Worm (Caenorhabditis elegans) whole organism, early embryonic: ENCODE data around the gene peb-1.

Source experiments
- aly-1 ChIP-seq: sonication (generic microtip); optimal IDR thresholded peaks from 2 replicates; lab custom pipeline; 2016; ENCODE audit warnings: missing genetic modification characterization, missing compliant biosample characterization
- ama-1 ChIP-seq: fragments of 150-350 bp; optimal IDR thresholded peaks from 2 replicates; lab custom pipeline; 2014
- ceh-13 ChIP-seq: fragments of 200-800 bp; sonication (Bioruptor generic); optimal IDR thresholded peaks from 2 replicates; lab custom pipeline; 2018; ENCODE audit warnings: mild to moderate bottlenecking, missing genetic modification characterization, missing compliant biosample characterization
- ceh-36 ChIP-seq: sonication (generic microtip); optimal IDR thresholded peaks from 2 replicates; lab custom pipeline; 2016; ENCODE audit warnings: missing genetic modification characterization, inconsistent platforms, missing compliant biosample characterization
- ets-7 ChIP-seq: sonication (generic microtip); optimal IDR thresholded peaks from 2 replicates; lab custom pipeline; 2016; ENCODE audit warnings: missing genotype, missing genetic modification characterization, missing compliant biosample characterization
- flt-1 ChIP-seq: fragments of 200-800 bp; sonication (Bioruptor generic); IDR thresholded peaks from 2 replicates; pipeline ENCODE4 v1.3.6; 2022; ENCODE audit warnings: missing genetic modification characterization, missing compliant biosample characterization
- hmbx-1 ChIP-seq: sonication (generic microtip); optimal IDR thresholded peaks from 2 replicates; lab custom pipeline; 2016; ENCODE audit warnings: mild to moderate bottlenecking, missing genetic modification characterization, missing compliant biosample characterization
- hmg-4 ChIP-seq: fragments of 200-800 bp; sonication (Bioruptor generic); optimal IDR thresholded peaks from 2 replicates; lab custom pipeline; 2018; ENCODE audit warnings: mild to moderate bottlenecking, missing genetic modification characterization, missing compliant biosample characterization
- pes-1 ChIP-seq: fragments of 200-800 bp; sonication (Bioruptor generic); IDR thresholded peaks from 2 replicates; pipeline ENCODE4 v1.3.6; 2022; ENCODE audit warnings: missing genetic modification reagents, missing genetic modification characterization, missing compliant biosample characterization
- scrt-1 ChIP-seq: fragments of 200-800 bp; sonication (Bioruptor generic); IDR thresholded peaks from 2 replicates; pipeline ENCODE4 v1.3.6; 2022; ENCODE audit warnings: missing genetic modification characterization, missing compliant biosample characterization
- sea-1 ChIP-seq: fragments of 200-800 bp; sonication (Bioruptor generic); conservative IDR thresholded peaks from 2 replicates; pipeline ENCODE4 v1.3.6; 2022; ENCODE audit warnings: missing genetic modification characterization, missing compliant biosample characterization
- tbx-11 ChIP-seq: fragments of 200-800 bp; sonication (Bioruptor generic); IDR thresholded peaks from 2 replicates; pipeline ENCODE4 v1.3.6; 2022; ENCODE audit warnings: missing genetic modification characterization, missing compliant biosample characterization

DNA sequence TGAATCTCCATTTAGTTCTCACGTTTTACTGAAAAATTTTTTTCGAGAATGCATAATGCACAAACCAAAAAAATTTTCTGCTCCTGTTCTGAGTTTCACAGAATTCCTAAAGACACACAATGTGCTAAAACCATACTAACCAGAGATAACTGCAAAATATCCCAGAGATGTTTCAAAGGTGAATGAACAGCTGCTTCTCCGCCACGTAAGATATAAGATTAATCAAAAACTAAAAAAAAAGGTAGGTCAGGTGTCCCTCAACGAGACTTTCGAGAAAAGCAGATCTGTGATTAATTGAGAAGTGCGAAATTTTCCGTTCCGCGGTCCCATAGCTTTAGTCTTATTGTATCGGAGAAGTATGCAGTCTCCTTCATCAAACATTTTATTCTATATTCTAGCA is 46.1 kb upstream of the peb-1 start, which contains the start of gene F48B9.3:
- TF ChIP-seq ceh-13 (GFP tag; lab: Kevin White, UChicago) (no peak), pes-1 (no peak), flt-1 (GFP tag; lab: Robert Waterston, UW) (no peak), ama-1 (lab: Kevin White, UChicago) (no peak), sea-1 (GFP tag; lab: Robert Waterston, UW) (no peak), ceh-36 (tag; lab: Kevin White, UChicago) (no peak), tbx-11 (GFP tag; lab: Robert Waterston, UW) (no peak), ets-7 (tag; lab: Kevin White, UChicago) (no peak), hmbx-1 (no peak), scrt-1 (no peak), aly-1 (tag; lab: Kevin White, UChicago) (no peak), hmg-4 (GFP tag; lab: Kevin White, UChicago) (no peak)
